Worm (Caenorhabditis elegans) whole organism, L4 larva: Measurements from ENCODE around the gene C33D9.6.

ENCODE experiments used
- Y48G9A.11 ChIP-seq: fragments of 200-800 bp; sonication (Bioruptor generic); IDR thresholded peaks from 2 replicates; pipeline ENCODE4 v1.3.6; 2022; ENCODE audit warnings: missing genetic modification reagents, missing genetic modification characterization, missing compliant biosample characterization
- aly-2 ChIP-seq: sonication (generic microtip); optimal IDR thresholded peaks from 2 replicates; lab custom pipeline; 2018; ENCODE audit warnings: missing biosample characterization, missing genetic modification characterization
- ces-1 ChIP-seq: fragments of 150-350 bp; sonication (generic microtip); optimal IDR thresholded peaks from 4 replicates; lab custom pipeline; 2014; ENCODE audit warnings: missing biosample characterization, missing genetic modification reagents, missing genetic modification characterization
- egl-27 ChIP-seq: sonication (generic microtip); optimal IDR thresholded peaks from 3 replicates; lab custom pipeline; 2017; ENCODE audit warnings: missing biosample characterization, missing genetic modification reagents, missing genetic modification characterization
- lin-39 ChIP-seq: fragments of 150-350 bp; optimal IDR thresholded peaks from 2 replicates; lab custom pipeline; 2014; ENCODE audit warnings: missing biosample characterization, missing genetic modification reagents, missing genetic modification characterization
- unc-62 ChIP-seq, 3 experiments: fragments of 150-350 bp in 1 of 3; sonication (generic microtip); optimal IDR thresholded peaks in 2 of 3; peaks in 1 of 3; 1 replicate in 1 of 3; 2 replicates in 2 of 3; lab custom pipeline; 2014 to 2017; ENCODE audit warnings: missing biosample characterization in 3 of 3, missing genetic modification characterization in 3 of 3, missing genetic modification reagents in 3 of 3, missing genotype in 1 of 3

DNA sequence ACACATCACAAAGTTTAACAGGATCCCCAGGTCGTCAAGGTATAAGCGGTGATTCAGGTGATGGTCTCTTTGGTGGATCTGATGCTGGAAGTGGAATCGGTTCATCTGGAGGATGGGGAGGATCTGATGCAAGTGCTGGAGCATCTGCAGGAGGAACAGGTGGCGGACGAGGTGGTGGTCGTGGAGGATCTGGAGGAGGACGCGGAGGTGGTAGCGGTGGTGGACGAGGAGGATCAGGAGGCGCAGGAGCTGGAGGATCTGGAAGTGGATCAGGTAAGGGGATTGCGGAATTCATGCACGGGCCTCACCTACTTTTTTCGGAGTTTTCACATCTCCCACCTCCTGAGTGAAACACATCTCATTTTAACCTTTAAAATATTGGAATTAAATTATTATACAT is 38.7 kb upstream of the C33D9.6 start:
- no peak for TF ChIP-seq ces-1 (GFP tag; lab: Kevin White, UChicago)
- no peak for TF ChIP-seq lin-39 (tag; lab: Kevin White, UChicago)
- TF ChIP-seq unc-62 (GFP tag; optimal IDR thresholded peaks at IDR 0.05 in 1 of 2; lab: Kevin White, UChicago), result no peak
- TF ChIP-seq unc-62 (tag; optimal IDR thresholded peaks at IDR 0.05; lab: Kevin White, UChicago), result no peak
- no peak for TF ChIP-seq aly-2 (tag; lab: Kevin White, UChicago)
- TF ChIP-seq egl-27 (tag; lab: Kevin White, UChicago), result no peak
- TF ChIP-seq Y48G9A.11 (GFP tag; lab: Robert Waterston, UW), result no peak
